In genomic region chr3L:5385762-5386161, dm6 we compare ENCODE assay signal across 3 fruit fly cellular contexts.
TF ChIP-seq lines count a peak whose summit lies in the region.

No protein-coding gene starts in this region.

- no peak for TF ChIP-seq CTCF in whole organism, embryonic (GFP tag; optimal IDR thresholded peaks at IDR 0.05; lab: Kevin White, UChicago)

TF ChIP-seq in whole organism, embryonic, 481 proteins besides CTCF, POLR2A, EP300 and RAD21:
- TF ChIP-seq Xrp1 (GFP tag; IDR thresholded peaks at IDR 0.05; lab: Robert Waterston, UW) (no peak), lmd (GFP tag; IDR thresholded peaks at IDR 0.05; lab: Robert Waterston, UW) (0 out of 2 replicates have a peak, but pooled peaks have one; percentile 6), CG18599 (GFP tag; optimal IDR thresholded peaks at IDR 0.05; lab: Kevin White, UChicago) (peak; percentile 27), eyg (GFP tag; optimal IDR thresholded peaks at IDR 0.05; lab: Kevin White, UChicago) (no peak), Drgx (GFP tag; IDR thresholded peaks at IDR 0.05; lab: Robert Waterston, UW) (peak; percentile 68), HLH3B (GFP tag; IDR thresholded peaks at IDR 0.05; lab: Robert Waterston, UW) (0 out of 2 replicates have a peak, but pooled peaks have one; percentile 33), CG7357 (GFP tag; IDR thresholded peaks at IDR 0.05; lab: Robert Waterston, UW) (no peak), fd96Cb (tag; optimal IDR thresholded peaks at IDR 0.05; lab: Kevin White, UChicago) (peak; percentile 18), trem (tag; optimal IDR thresholded peaks at IDR 0.05; lab: Kevin White, UChicago) (no peak), dm (GFP tag; optimal IDR thresholded peaks at IDR 0.05; lab: Kevin White, UChicago) (no peak), gro (GFP tag; optimal IDR thresholded peaks at IDR 0.05; lab: Kevin White, UChicago) (no peak), crp (GFP tag; optimal IDR thresholded peaks at IDR 0.05; lab: Kevin White, UChicago) (no peak), repo (GFP tag; optimal IDR thresholded peaks at IDR 0.05; lab: Kevin White, UChicago) (no peak), CG1602 (GFP tag; optimal IDR thresholded peaks at IDR 0.05; lab: Kevin White, UChicago) (no peak), cwo (GFP tag; optimal IDR thresholded peaks at IDR 0.05; lab: Kevin White, UChicago) (no peak), Aef1 (GFP tag; IDR thresholded peaks at IDR 0.05; lab: Robert Waterston, UW) (peak; percentile 34; the same call in 1 of the 3 replicates), CG3281 (GFP tag; optimal IDR thresholded peaks at IDR 0.05; lab: Kevin White, UChicago) (no peak), klu (GFP tag; IDR thresholded peaks at IDR 0.05; lab: Robert Waterston, UW) (no peak), CG11504 (tag; optimal IDR thresholded peaks at IDR 0.05; lab: Kevin White, UChicago) (peak; percentile 46), lab (GFP tag; optimal IDR thresholded peaks at IDR 0.05; lab: Kevin White, UChicago) (peak; percentile 37)

TF ChIP-seq in whole organism, prepupa, 60 proteins besides CTCF, POLR2A, EP300 and RAD21:
- TF ChIP-seq CG6163 (GFP tag; IDR thresholded peaks at IDR 0.05; lab: Robert Waterston, UW) (0 out of 3 replicates have a peak, but pooled peaks have one; percentile 46), Eip78C (GFP tag; lab: Kevin White, UChicago) (peak; percentile 76), eg (GFP tag; IDR thresholded peaks at IDR 0.05; lab: Robert Waterston, UW) (peak; percentile 80), svp (GFP tag; lab: Kevin White, UChicago) (peak; percentile 50), CG11294 (GFP tag; IDR thresholded peaks at IDR 0.05; lab: Robert Waterston, UW) (0 out of 2 replicates have a peak, but pooled peaks have one; percentile 26), CG32006 (GFP tag; optimal IDR thresholded peaks at IDR 0.05; lab: Kevin White, UChicago) (peak; percentile 46), pdm3 (GFP tag; optimal IDR thresholded peaks at IDR 0.05; lab: Kevin White, UChicago) (peak; percentile 7), CG4318 (GFP tag; optimal IDR thresholded peaks at IDR 0.05; lab: Kevin White, UChicago) (peak; percentile 14), Hr4 (GFP tag; optimal IDR thresholded peaks at IDR 0.05; lab: Kevin White, UChicago) (peak; percentile 66), dsx (GFP tag; optimal IDR thresholded peaks at IDR 0.05; lab: Kevin White, UChicago; ENCODE audit: poor library complexity, severe bottlenecking) (no peak), Gug (GFP tag; IDR thresholded peaks at IDR 0.05; lab: Robert Waterston, UW) (0 out of 2 replicates have a peak, but pooled peaks have one; percentile 12), CG6276 (GFP tag; optimal IDR thresholded peaks at IDR 0.05; lab: Kevin White, UChicago) (peak; percentile 72), Lpt (GFP tag; optimal IDR thresholded peaks at IDR 0.05; lab: Kevin White, UChicago) (peak; percentile 28), CG8119 (GFP tag; IDR thresholded peaks at IDR 0.05; lab: Robert Waterston, UW) (peak; percentile 75), esn (GFP tag; optimal IDR thresholded peaks at IDR 0.05; lab: Kevin White, UChicago) (no peak), CG9139 (GFP tag; optimal IDR thresholded peaks at IDR 0.05; lab: Kevin White, UChicago) (no peak), CG15336 (GFP tag; IDR thresholded peaks at IDR 0.05; lab: Robert Waterston, UW) (no peak; the same call in 1 of the 2 replicates), salr (GFP tag; optimal IDR thresholded peaks at IDR 0.05; lab: Kevin White, UChicago) (peak in 1 of 2 experiments; percentile 8), CG10631 (GFP tag; optimal IDR thresholded peaks at IDR 0.05; lab: Kevin White, UChicago) (no peak)

TF ChIP-seq in whole organism, pupa, 21 proteins besides CTCF, POLR2A, EP300 and RAD21:
- TF ChIP-seq fd96Ca (GFP tag; IDR thresholded peaks at IDR 0.05; lab: Robert Waterston, UW), result 0 out of 3 replicates have a peak, but pooled peaks have one; percentile 28
- no peak for TF ChIP-seq CG8159 (tag; optimal IDR thresholded peaks at IDR 0.05; lab: Kevin White, UChicago)
- TF ChIP-seq CG4496 (GFP tag; IDR thresholded peaks at IDR 0.05; lab: Robert Waterston, UW), result peak; percentile 77
- TF ChIP-seq CG13204 (GFP tag; optimal IDR thresholded peaks at IDR 0.05; lab: Kevin White, UChicago), result no peak
- peak; percentile 61 for TF ChIP-seq Ets98B (GFP tag; IDR thresholded peaks at IDR 0.05; lab: Robert Waterston, UW)

Comparison
In these comparisons a context has a peak if more than half of its experiments do, and no peak if none do; other contexts are left out.
1. Of the 7 proteins assayed by ChIP-seq in both whole organism, embryonic and whole organism, prepupa: peak only in whole organism, embryonic: none; only in whole organism, prepupa: Gug and Lpt; in both: none; in neither: 5.